Fruit fly (Drosophila melanogaster) whole organism, embryonic: Measurements from ENCODE around the gene Wnt6.

Experiments
- Aef1 ChIP-seq: fragments of 200-800 bp; sonication (Bioruptor generic); IDR thresholded peaks from 3 replicates; pipeline ENCODE4 v1.3.6; 2022; ENCODE audit warnings: missing biosample characterization, missing genetic modification characterization
- CG10366 ChIP-seq: fragments of 200-800 bp; sonication (Bioruptor generic); IDR thresholded peaks from 2 replicates; pipeline ENCODE4 v1.3.6; 2022; ENCODE audit warnings: missing biosample characterization, missing genetic modification characterization
- CG10959 ChIP-seq: fragments of 200-800 bp; sonication (Bioruptor generic); IDR thresholded peaks from 2 replicates; pipeline ENCODE4 v1.3.6; 2022; ENCODE audit warnings: missing biosample characterization, missing genetic modification characterization
- CG11247 ChIP-seq: fragments of 200-800 bp; sonication (Bioruptor generic); IDR thresholded peaks from 2 replicates; pipeline ENCODE4 v1.3.6; 2022; ENCODE audit warnings: missing biosample characterization, missing genetic modification characterization
- CG12104 ChIP-seq: fragments of 200-800 bp; sonication (Bioruptor generic); optimal IDR thresholded peaks from 3 replicates; lab custom pipeline; 2016; ENCODE audit warnings: missing biosample characterization, missing genetic modification characterization
- CG14050 ChIP-seq: fragments of 200-800 bp; sonication (Bioruptor generic); IDR thresholded peaks from 3 replicates; pipeline ENCODE4 v1.3.6; 2022; ENCODE audit warnings: missing biosample characterization, missing genetic modification characterization
- CG14965 ChIP-seq: fragments of 200-800 bp; sonication (Bioruptor generic); optimal IDR thresholded peaks from 2 replicates; lab custom pipeline; 2016; ENCODE audit warnings: missing biosample characterization, missing genetic modification characterization, borderline replicate concordance
- CG1832 ChIP-seq: fragments of 200-800 bp; sonication (Bioruptor generic); optimal IDR thresholded peaks from 2 replicates; lab custom pipeline; 2017; ENCODE audit warnings: missing biosample characterization, mild to moderate bottlenecking, missing genetic modification characterization, inconsistent platforms
- CG30403 ChIP-seq: fragments of 200-800 bp; sonication (Bioruptor generic); optimal IDR thresholded peaks from 3 replicates; lab custom pipeline; 2016; ENCODE audit warnings: missing biosample characterization, missing genetic modification characterization
- CG30431 ChIP-seq: fragments of 200-800 bp; sonication (Bioruptor generic); optimal IDR thresholded peaks from 2 replicates; lab custom pipeline; 2017; ENCODE audit warnings: missing biosample characterization, missing genetic modification characterization
- CG3995 ChIP-seq: fragments of 200-800 bp; sonication (Bioruptor generic); optimal IDR thresholded peaks from 3 replicates; lab custom pipeline; 2016; ENCODE audit warnings: missing biosample characterization, missing genetic modification characterization
- CG4424 ChIP-seq: fragments of 200-800 bp; sonication (Bioruptor generic); optimal IDR thresholded peaks from 3 replicates; lab custom pipeline; 2016; ENCODE audit warnings: missing biosample characterization, missing genetic modification characterization
- CG4707 ChIP-seq: fragments of 200-800 bp; sonication (Bioruptor generic); optimal IDR thresholded peaks from 2 replicates; lab custom pipeline; 2018; ENCODE audit warnings: missing biosample characterization, mild to moderate bottlenecking, missing genetic modification characterization, moderate library complexity
- CG4730 ChIP-seq: fragments of 200-800 bp; sonication (Bioruptor generic); IDR thresholded peaks from 2 replicates; pipeline ENCODE4 v1.3.6; 2022; ENCODE audit warnings: missing biosample characterization, missing genetic modification characterization
- CG7928 ChIP-seq: fragments of 200-800 bp; sonication (Bioruptor generic); optimal IDR thresholded peaks from 2 replicates; lab custom pipeline; 2017; ENCODE audit warnings: missing biosample characterization, mild to moderate bottlenecking, missing genetic modification characterization
- CG7987 ChIP-seq: fragments of 200-800 bp; sonication (Bioruptor generic); optimal IDR thresholded peaks from 2 replicates; lab custom pipeline; 2018; ENCODE audit warnings: missing biosample characterization, mild to moderate bottlenecking, missing genetic modification characterization, moderate library complexity
- CG8924 ChIP-seq: fragments of 200-800 bp; optimal IDR thresholded peaks from 3 replicates; lab custom pipeline; 2019; ENCODE audit warnings: missing biosample characterization, mild to moderate bottlenecking, missing genetic modification characterization, moderate library complexity
- CG9437 ChIP-seq: fragments of 200-800 bp; sonication (Bioruptor generic); optimal IDR thresholded peaks from 2 replicates; lab custom pipeline; 2018; ENCODE audit warnings: missing biosample characterization, mild to moderate bottlenecking, missing genetic modification characterization
- CG9876 ChIP-seq: fragments of 200-800 bp; sonication (Bioruptor generic); optimal IDR thresholded peaks from 2 replicates; lab custom pipeline; 2016; ENCODE audit warnings: missing biosample characterization, missing genetic modification characterization
- CTCF ChIP-seq: fragments of 200-800 bp; sonication (Bioruptor generic); optimal IDR thresholded peaks from 2 replicates; lab custom pipeline; 2017; ENCODE audit warnings: missing biosample characterization, mild to moderate bottlenecking, missing genetic modification characterization, moderate library complexity
- Chrac-16 ChIP-seq: fragments of 200-800 bp; sonication (Bioruptor generic); optimal IDR thresholded peaks from 3 replicates; lab custom pipeline; 2016; ENCODE audit warnings: missing biosample characterization, missing genetic modification characterization
- Deaf1 ChIP-seq: fragments of 200-800 bp; optimal IDR thresholded peaks from 3 replicates; lab custom pipeline; 2019; ENCODE audit warnings: missing biosample characterization, mild to moderate bottlenecking, missing genetic modification characterization, moderate library complexity
- Dek ChIP-seq: fragments of 200-800 bp; sonication (Bioruptor generic); optimal IDR thresholded peaks from 3 replicates; lab custom pipeline; 2019; ENCODE audit warnings: missing biosample characterization, mild to moderate bottlenecking, missing genetic modification characterization, moderate library complexity
- Dfd ChIP-seq, 2 experiments: fragments of >200 bp; optimal IDR thresholded peaks; 2 replicates each; lab custom pipeline; 2017; ENCODE audit warnings: missing biosample characterization in 2 of 2, missing genetic modification characterization in 2 of 2
- HLH54F ChIP-seq: fragments of 200-800 bp; sonication (Bioruptor generic); optimal IDR thresholded peaks from 3 replicates; lab custom pipeline; 2016; ENCODE audit warnings: missing biosample characterization, missing genetic modification characterization
- HmgZ ChIP-seq: fragments of 200-800 bp; sonication (Bioruptor generic); optimal IDR thresholded peaks from 2 replicates; lab custom pipeline; 2018; ENCODE audit warnings: missing biosample characterization, mild to moderate bottlenecking, missing genetic modification characterization
- Hr3 ChIP-seq: fragments of 200-800 bp; sonication (Bioruptor generic); optimal IDR thresholded peaks from 3 replicates; lab custom pipeline; 2016; ENCODE audit warnings: missing biosample characterization, missing genetic modification characterization
- Scr ChIP-seq: fragments of 200-800 bp; sonication (Bioruptor generic); IDR thresholded peaks from 2 replicates; pipeline ENCODE4 v1.3.6; 2022; ENCODE audit warnings: missing biosample characterization, missing genetic modification characterization; ENCODE audit not compliant: partially characterized antibody
- Six4 ChIP-seq: fragments of 200-800 bp; sonication (Bioruptor generic); optimal IDR thresholded peaks from 2 replicates; lab custom pipeline; 2016; ENCODE audit warnings: missing biosample characterization, missing genetic modification characterization
- Spps ChIP-seq: fragments of 200-800 bp; sonication (Bioruptor generic); optimal IDR thresholded peaks from 2 replicates; lab custom pipeline; 2018; ENCODE audit warnings: missing biosample characterization, mild to moderate bottlenecking, missing genetic modification characterization
- Taf1 ChIP-seq: fragments of 200-800 bp; sonication (Bioruptor generic); IDR thresholded peaks from 2 replicates; pipeline ENCODE4 v1.3.6; 2022; ENCODE audit warnings: missing biosample characterization, missing genetic modification characterization
- abd-A ChIP-seq: fragments of 200-800 bp; sonication (Bioruptor generic); optimal IDR thresholded peaks from 3 replicates; lab custom pipeline; 2019; ENCODE audit warnings: missing biosample characterization, mild to moderate bottlenecking, missing genetic modification characterization, moderate library complexity
- ac ChIP-seq: fragments of 200-800 bp; sonication (Bioruptor generic); optimal IDR thresholded peaks from 3 replicates; lab custom pipeline; 2017; ENCODE audit warnings: missing biosample characterization, mild to moderate bottlenecking, missing genetic modification characterization
- cato ChIP-seq: fragments of 200-800 bp; sonication (Bioruptor generic); optimal IDR thresholded peaks from 2 replicates; lab custom pipeline; 2016; ENCODE audit warnings: missing biosample characterization, missing genetic modification characterization, borderline replicate concordance
- dm ChIP-seq: fragments of 200-800 bp; sonication (Bioruptor generic); optimal IDR thresholded peaks from 3 replicates; lab custom pipeline; 2016; ENCODE audit warnings: missing biosample characterization, missing genetic modification characterization
- exex ChIP-seq: fragments of 200-800 bp; sonication (Bioruptor generic); optimal IDR thresholded peaks from 4 replicates; lab custom pipeline; 2018; ENCODE audit warnings: missing biosample characterization, mild to moderate bottlenecking, missing genetic modification characterization, moderate library complexity
- gfzf ChIP-seq: fragments of 200-800 bp; sonication (Bioruptor generic); optimal IDR thresholded peaks from 2 replicates; lab custom pipeline; 2016; ENCODE audit warnings: missing biosample characterization, mild to moderate bottlenecking, missing genetic modification characterization, moderate library complexity
- gt ChIP-seq: fragments of 200-800 bp; sonication (Bioruptor generic); IDR thresholded peaks from 2 replicates; pipeline ENCODE4 v1.3.6; 2022; ENCODE audit warnings: missing biosample characterization, missing genetic modification characterization
- peb ChIP-seq: fragments of 200-800 bp; sonication (Bioruptor generic); IDR thresholded peaks from 2 replicates; pipeline ENCODE4 v1.3.6; 2022; ENCODE audit warnings: missing biosample characterization, missing genetic modification characterization
- phol ChIP-seq: fragments of 200-800 bp; sonication (Bioruptor generic); optimal IDR thresholded peaks from 3 replicates; lab custom pipeline; 2018; ENCODE audit warnings: missing biosample characterization, mild to moderate bottlenecking, missing genetic modification characterization, moderate library complexity
- pnt ChIP-seq: fragments of 200-800 bp; sonication (Bioruptor generic); optimal IDR thresholded peaks from 3 replicates; lab custom pipeline; 2016; ENCODE audit warnings: missing biosample characterization, missing genetic modification characterization
- psq ChIP-seq: fragments of 200-800 bp; sonication (Bioruptor generic); optimal IDR thresholded peaks from 2 replicates; lab custom pipeline; 2017; ENCODE audit warnings: missing biosample characterization, missing genetic modification characterization
- pzg ChIP-seq: fragments of 200-800 bp; sonication (Bioruptor generic); optimal IDR thresholded peaks from 3 replicates; lab custom pipeline; 2018; ENCODE audit warnings: missing biosample characterization, mild to moderate bottlenecking, missing genetic modification characterization, moderate library complexity
- tin ChIP-seq: fragments of 200-800 bp; sonication (Bioruptor generic); optimal IDR thresholded peaks from 3 replicates; lab custom pipeline; 2016; ENCODE audit warnings: missing biosample characterization, missing genetic modification characterization
- tio ChIP-seq: fragments of 200-800 bp; sonication (Bioruptor generic); optimal IDR thresholded peaks from 2 replicates; lab custom pipeline; 2017; ENCODE audit warnings: missing biosample characterization, missing genetic modification characterization, inconsistent platforms
- tll ChIP-seq, 2 experiments: fragments of 200-800 bp in 1 of 2; fragments of >200 bp in 1 of 2; sonication (Bioruptor generic) in 1 of 2; optimal IDR thresholded peaks; 2 replicates each; lab custom pipeline; 2017 to 2019; ENCODE audit warnings: missing biosample characterization in 2 of 2, missing genetic modification characterization in 2 of 2, mild to moderate bottlenecking in 1 of 2, moderate library complexity in 1 of 2
- trh ChIP-seq: fragments of 200-800 bp; sonication (Bioruptor generic); optimal IDR thresholded peaks from 2 replicates; lab custom pipeline; 2016; ENCODE audit warnings: missing biosample characterization, missing genetic modification characterization
- wdn ChIP-seq: fragments of 200-800 bp; sonication (Bioruptor generic); IDR thresholded peaks from 2 replicates; pipeline ENCODE4 v1.3.6; 2022; ENCODE audit warnings: missing biosample characterization, missing genetic modification characterization
- wor ChIP-seq: fragments of 200-800 bp; sonication (Bioruptor generic); IDR thresholded peaks from 2 replicates; pipeline ENCODE4 v1.3.6; 2022; ENCODE audit warnings: missing biosample characterization, missing genetic modification characterization
- zen2 ChIP-seq: fragments of 200-800 bp; sonication (Bioruptor generic); IDR thresholded peaks from 3 replicates; pipeline ENCODE4 v1.3.6; 2022; ENCODE audit warnings: missing biosample characterization, missing genetic modification characterization; ENCODE audit not compliant: partially characterized antibody

Gene Wnt6

dm6 chr2L:7395813-7396212 is 62.3 kb downstream of the Wnt6 start (continued):
- TF ChIP-seq Deaf1 (tag; lab: Kevin White, UChicago): peak; percentile 51
- TF ChIP-seq Dek (tag; lab: Kevin White, UChicago): peak; percentile 34
- TF ChIP-seq pzg (GFP tag; lab: Kevin White, UChicago): no peak
- TF ChIP-seq CG30403 (GFP tag; lab: Kevin White, UChicago): peak; percentile 61

- TF ChIP-seq Taf1 (GFP tag; lab: Robert Waterston, UW): peak; percentile 54; the same call in 1 of the 2 replicates
- TF ChIP-seq CG30431 (GFP tag; lab: Kevin White, UChicago): peak; percentile 5
- no peak for TF ChIP-seq CG7928 (GFP tag; lab: Kevin White, UChicago)
- no peak for TF ChIP-seq trh (GFP tag; lab: Kevin White, UChicago)
- TF ChIP-seq gt (GFP tag; lab: Robert Waterston, UW): no peak
- 0 out of 2 replicates have a peak, but pooled peaks have one; percentile 34 for TF ChIP-seq peb (GFP tag; lab: Robert Waterston, UW)
- peak; percentile 5 for TF ChIP-seq CG9876 (GFP tag; lab: Kevin White, UChicago)
- TF ChIP-seq wor (GFP tag; lab: Robert Waterston, UW): peak; percentile 38; the same call in 1 of the 2 replicates
- peak; percentile 59 for TF ChIP-seq Hr3 (GFP tag; lab: Kevin White, UChicago)
- TF ChIP-seq zen2 (GFP tag; lab: Robert Waterston, UW): no peak
- TF ChIP-seq CG14965 (GFP tag; lab: Kevin White, UChicago): no peak
- TF ChIP-seq CG4707 (GFP tag; lab: Kevin White, UChicago): no peak
- peak; percentile 35 for TF ChIP-seq CG7987 (GFP tag; lab: Kevin White, UChicago)
- TF ChIP-seq CG10366: peak; percentile 69
- peak; percentile 39 for TF ChIP-seq CG12104 (GFP tag; lab: Kevin White, UChicago)
- peak; percentile 53 for TF ChIP-seq CG4424 (GFP tag; lab: Kevin White, UChicago)
- peak; percentile 25 for TF ChIP-seq abd-A (tag; lab: Kevin White, UChicago)
- peak; percentile 60; the same call in 2 of the 3 replicates for TF ChIP-seq CG14050 (GFP tag; lab: Robert Waterston, UW)
- peak; percentile 76 for TF ChIP-seq CG4730
- peak; percentile 53 for TF ChIP-seq phol (tag; lab: Kevin White, UChicago)
- no peak for TF ChIP-seq gfzf
- peak; percentile 57; the same call in 2 of the 3 replicates for TF ChIP-seq Aef1 (GFP tag; lab: Robert Waterston, UW)
- TF ChIP-seq CG9437 (GFP tag; lab: Kevin White, UChicago): peak; percentile 56
- peak; percentile 1 for TF ChIP-seq CG3995 (GFP tag; lab: Kevin White, UChicago)
- no peak for TF ChIP-seq ac (GFP tag; lab: Kevin White, UChicago)
- TF ChIP-seq exex: no peak
- no peak for TF ChIP-seq Spps
- TF ChIP-seq cato (GFP tag; lab: Kevin White, UChicago): no peak
- peak; percentile 51 for TF ChIP-seq tin (GFP tag; lab: Kevin White, UChicago)
- no peak for TF ChIP-seq tll (GFP tag; optimal IDR thresholded peaks at IDR 0.05; lab: Kevin White, UChicago)
- peak; percentile 49 for TF ChIP-seq Chrac-16
- peak; percentile 38 for TF ChIP-seq Six4
- TF ChIP-seq psq: no peak
- 0 out of 2 replicates have a peak, but pooled peaks have one; percentile 22 for TF ChIP-seq CG10959 (GFP tag; lab: Robert Waterston, UW)
- TF ChIP-seq CG8924 (tag; lab: Kevin White, UChicago): peak; percentile 67
- TF ChIP-seq pnt (GFP tag; lab: Kevin White, UChicago): peak; percentile 50
- peak; percentile 51 for TF ChIP-seq tio (GFP tag; lab: Kevin White, UChicago)
- peak; percentile 47 for TF ChIP-seq HmgZ
- TF ChIP-seq CG11247 (GFP tag; lab: Robert Waterston, UW): peak; percentile 54
- no peak for TF ChIP-seq CTCF (GFP tag; lab: Kevin White, UChicago)
- TF ChIP-seq Scr (GFP tag; lab: Robert Waterston, UW): no peak
- no peak for TF ChIP-seq CG1832 (GFP tag; lab: Kevin White, UChicago)
- no peak for TF ChIP-seq dm (GFP tag; lab: Kevin White, UChicago)
- TF ChIP-seq wdn (GFP tag; lab: Robert Waterston, UW): 0 out of 2 replicates have a peak, but pooled peaks have one; percentile 37
- no peak for TF ChIP-seq Dfd (GFP tag; optimal IDR thresholded peaks at IDR 0.05; lab: Kevin White, UChicago)
- peak; percentile 47 for TF ChIP-seq HLH54F (GFP tag; lab: Kevin White, UChicago)
Measured at dm6 chr2L:7396962-7397361, 63.4 kb downstream of the Wnt6 start.
